Worm (Caenorhabditis elegans): ENCODE results near the gene F58A4.6.

The F58A4.6 gene

DNA sequence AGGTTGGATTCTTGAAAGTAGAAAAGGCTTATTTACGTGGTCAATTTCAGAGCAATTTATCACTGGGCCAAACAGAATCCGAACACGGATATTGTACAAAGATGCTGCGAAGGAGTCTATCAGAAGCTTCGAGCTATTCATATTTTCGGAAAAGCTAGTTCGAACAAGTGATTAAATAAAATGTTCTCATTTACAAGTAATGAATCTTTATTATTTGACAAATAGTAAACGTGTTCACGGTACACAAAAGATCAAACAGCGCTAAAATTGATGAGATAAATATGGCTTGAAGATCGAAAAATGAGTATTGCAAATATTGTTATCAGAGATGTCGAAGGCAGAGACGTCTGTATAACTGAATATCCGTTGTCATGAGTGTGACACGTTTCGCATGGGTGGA is 832 bp downstream of the F58A4.6 start (continued):
- TF ChIP-seq madf-3 (GFP tag; IDR thresholded peaks at IDR 0.05) (peak; percentile 50; the same call in 1 of the 2 replicates), rpc-1 (optimal IDR thresholded peaks at IDR 0.05) (no peak), rpc-1 (tag; optimal IDR thresholded peaks at IDR 0.05) (no peak), B0261.1 (tag; optimal IDR thresholded peaks at IDR 0.05) (no peak), pbrm-1 (GFP tag; IDR thresholded peaks at IDR 0.05) (peak; percentile 64), lir-1 (GFP tag; conservative IDR thresholded peaks at IDR 0.05) (no peak), C06A6.2 (GFP tag; conservative IDR thresholded peaks at IDR 0.05) (no peak), efl-1 (GFP tag; optimal IDR thresholded peaks at IDR 0.05) (peak; percentile 43), lsl-1 (GFP tag; optimal IDR thresholded peaks at IDR 0.05) (peak; percentile 62), tbx-9 (tag; optimal IDR thresholded peaks at IDR 0.05; ENCODE audit: borderline replicate concordance) (no peak), Y53F4B.3 (GFP tag; IDR thresholded peaks at IDR 0.05) (no peak), cebp-1 (GFP tag; IDR thresholded peaks at IDR 0.05) (no peak), cebp-1 (tag; optimal IDR thresholded peaks at IDR 0.05) (no peak), hrde-1 (tag; optimal IDR thresholded peaks at IDR 0.05; ENCODE audit: borderline replicate concordance) (peak; percentile 72), F33H1.4 (GFP tag; IDR thresholded peaks at IDR 0.05) (peak; percentile 15; the same call in 1 of the 2 replicates), F22D6.2 (tag; optimal IDR thresholded peaks at IDR 0.05) (no peak), B0035.1 (tag; optimal IDR thresholded peaks at IDR 0.05) (no peak), die-1 (tag; optimal IDR thresholded peaks at IDR 0.05) (peak; percentile 43), F52B5.7 (tag; optimal IDR thresholded peaks at IDR 0.05) (peak; percentile 77), let-607 (tag; optimal IDR thresholded peaks at IDR 0.05) (no peak), lag-1 (GFP tag; IDR thresholded peaks at IDR 0.05) (no peak), ztf-18 (tag; optimal IDR thresholded peaks at IDR 0.05) (peak; percentile 53), T07F8.4 (tag; optimal IDR thresholded peaks at IDR 0.05) (no peak), nhr-27 (tag; optimal IDR thresholded peaks at IDR 0.05) (no peak), unc-130 (GFP tag; optimal IDR thresholded peaks at IDR 0.05) (peak; percentile 36), unc-62 (GFP tag; optimal IDR thresholded peaks at IDR 0.05) (no peak), tlf-1 (GFP tag; optimal IDR thresholded peaks at IDR 0.05) (peak; percentile 80), attf-3 (GFP tag; conservative IDR thresholded peaks at IDR 0.05) (no peak), C17E4.6 (GFP tag; IDR thresholded peaks at IDR 0.05) (peak; percentile 41; the same call in 1 of the 2 replicates), ztf-26 (tag; optimal IDR thresholded peaks at IDR 0.05) (no peak), repo-1 (tag; optimal IDR thresholded peaks at IDR 0.05) (no peak), dox-1 (GFP tag; IDR thresholded peaks at IDR 0.05) (no peak), nfya-2 (GFP tag; IDR thresholded peaks at IDR 0.05) (0 out of 2 replicates have a peak, but pooled peaks have one; percentile 11), hsf-1 (GFP tag; IDR thresholded peaks at IDR 0.05) (peak; percentile 84), let-526 (GFP tag; IDR thresholded peaks at IDR 0.05) (no peak), Y56A3A.18 (GFP tag; IDR thresholded peaks at IDR 0.05) (peak; percentile 69; the same call in 1 of the 2 replicates), K11D2.4 (GFP tag; IDR thresholded peaks at IDR 0.05) (no peak), nfyb-1 (GFP tag; IDR thresholded peaks at IDR 0.05) (no peak), mcd-1 (GFP tag; IDR thresholded peaks at IDR 0.05) (no peak; the same call in 1 of the 2 replicates), ZK185.1 (tag; optimal IDR thresholded peaks at IDR 0.05; ENCODE audit: poor library complexity, severe bottlenecking) (no peak), snpc-3.4 (tag; optimal IDR thresholded peaks at IDR 0.05) (peak; percentile 65), Y79H2A.3 (GFP tag; conservative IDR thresholded peaks at IDR 0.05) (no peak; the same call in 1 of the 2 replicates), mxl-1 (tag; optimal IDR thresholded peaks at IDR 0.05) (no peak), madf-8 (GFP tag; conservative IDR thresholded peaks at IDR 0.05) (peak; percentile 54; the same call in 1 of the 2 replicates), akir-1 (GFP tag; optimal IDR thresholded peaks at IDR 0.05) (no peak)

All from whole organism, young adult.